Worm (Caenorhabditis elegans) whole organism, early embryonic: ENCODE data around the gene nlp-18.

ENCODE experiments used
- ceh-13 ChIP-seq: fragments of 200-800 bp; sonication (Bioruptor generic); optimal IDR thresholded peaks from 2 replicates; lab custom pipeline; 2018; ENCODE audit warnings: mild to moderate bottlenecking, missing genetic modification characterization, missing compliant biosample characterization
- ceh-36 ChIP-seq: sonication (generic microtip); optimal IDR thresholded peaks from 2 replicates; lab custom pipeline; 2016; ENCODE audit warnings: missing genetic modification characterization, inconsistent platforms, missing compliant biosample characterization
- hmbx-1 ChIP-seq: sonication (generic microtip); optimal IDR thresholded peaks from 2 replicates; lab custom pipeline; 2016; ENCODE audit warnings: mild to moderate bottlenecking, missing genetic modification characterization, missing compliant biosample characterization
- pes-1 ChIP-seq: fragments of 200-800 bp; sonication (Bioruptor generic); IDR thresholded peaks from 2 replicates; pipeline ENCODE4 v1.3.6; 2022; ENCODE audit warnings: missing genetic modification reagents, missing genetic modification characterization, missing compliant biosample characterization
- tra-4 ChIP-seq: sonication (generic microtip); optimal IDR thresholded peaks from 2 replicates; lab custom pipeline; 2017; ENCODE audit warnings: missing genetic modification characterization, missing compliant biosample characterization

ce11 chrII:11027777-11028176, 2.4 kb downstream of the nlp-18 start:
- TF ChIP-seq ceh-36, result no peak
- TF ChIP-seq tra-4 (tag; lab: Kevin White, UChicago), result no peak
- no peak for TF ChIP-seq ceh-13 (GFP tag; lab: Kevin White, UChicago)
- TF ChIP-seq hmbx-1, result no peak
- no peak for TF ChIP-seq pes-1
